Worm (Caenorhabditis elegans): Measurements from ENCODE around the gene dhp-2.

- no peak for TF ChIP-seq scrt-1 (GFP tag; IDR thresholded peaks at IDR 0.05)
- TF ChIP-seq ama-1 (optimal IDR thresholded peaks at IDR 0.05) = no peak
- no peak for TF ChIP-seq ets-7 (tag; optimal IDR thresholded peaks at IDR 0.05)
- no peak for TF ChIP-seq tra-4 (tag; optimal IDR thresholded peaks at IDR 0.05)
- no peak for TF ChIP-seq hmbx-1 (tag; optimal IDR thresholded peaks at IDR 0.05)
- no peak for TF ChIP-seq hmg-4 (GFP tag; optimal IDR thresholded peaks at IDR 0.05)
- no peak for TF ChIP-seq flt-1 (GFP tag; IDR thresholded peaks at IDR 0.05)
- TF ChIP-seq hnd-1 (tag; optimal IDR thresholded peaks at IDR 0.05) = no peak
- no peak for TF ChIP-seq tbx-11 (GFP tag; IDR thresholded peaks at IDR 0.05)
- no peak for TF ChIP-seq tbx-37 (GFP tag; conservative IDR thresholded peaks at IDR 0.05)
- TF ChIP-seq B0310.2 (tag; optimal IDR thresholded peaks at IDR 0.05) = no peak
- TF ChIP-seq ceh-13 (GFP tag; optimal IDR thresholded peaks at IDR 0.05) = no peak
- no peak for TF ChIP-seq F13C5.2 (tag; optimal IDR thresholded peaks at IDR 0.05)
- no peak for TF ChIP-seq pes-1 (GFP tag; IDR thresholded peaks at IDR 0.05)
Observed at ce11 chrIV:9993403-9994132, 15.6 kb downstream of the dhp-2 start.
